Worm (Caenorhabditis elegans) whole organism, young adult: ENCODE data around the gene mog-2.

Source experiments
- B0035.1 ChIP-seq: sonication (generic microtip); optimal IDR thresholded peaks from 2 replicates; lab custom pipeline; 2016; ENCODE audit warnings: missing genetic modification characterization, mild to moderate bottlenecking, missing compliant biosample characterization, missing genotype, missing genetic modification reagents
- C06A6.2 ChIP-seq: fragments of 200-800 bp; sonication (Bioruptor generic); conservative IDR thresholded peaks from 2 replicates; pipeline ENCODE4 v1.3.6; 2022; ENCODE audit warnings: missing genetic modification characterization, missing compliant biosample characterization
- D2030.7 ChIP-seq: fragments of 200-800 bp; sonication (Bioruptor generic); IDR thresholded peaks from 2 replicates; pipeline ENCODE4 v1.3.6; 2022; ENCODE audit warnings: missing genetic modification reagents, missing genetic modification characterization, missing compliant biosample characterization
- F49E8.2 ChIP-seq: sonication (generic microtip); optimal IDR thresholded peaks from 3 replicates; lab custom pipeline; 2017; ENCODE audit warnings: missing genetic modification characterization, mild to moderate bottlenecking, missing compliant biosample characterization, antibody characterized with exemption, moderate library complexity; ENCODE audit not compliant: insufficient read depth
- Y53G8AR.9 ChIP-seq: fragments of 200-800 bp; sonication (Bioruptor generic); conservative IDR thresholded peaks from 2 replicates; pipeline ENCODE4 v1.3.6; 2022; ENCODE audit warnings: missing genetic modification reagents, missing genetic modification characterization, missing compliant biosample characterization
- akir-1 ChIP-seq: fragments of 200-800 bp; sonication (Bioruptor generic); optimal IDR thresholded peaks from 2 replicates; lab custom pipeline; 2018; ENCODE audit warnings: mild to moderate bottlenecking, missing genetic modification characterization, moderate library complexity, missing compliant biosample characterization
- aptf-2 ChIP-seq: fragments of 200-800 bp; sonication (Bioruptor generic); conservative IDR thresholded peaks from 2 replicates; pipeline ENCODE4 v1.3.6; 2022; ENCODE audit warnings: missing genetic modification reagents, missing genetic modification characterization, missing compliant biosample characterization
- atf-7 ChIP-seq: sonication (generic microtip); optimal IDR thresholded peaks from 2 replicates; lab custom pipeline; 2017; ENCODE audit warnings: mild to moderate bottlenecking, missing genetic modification characterization, missing compliant biosample characterization
- attf-6 ChIP-seq: fragments of 200-800 bp; sonication (Bioruptor generic); IDR thresholded peaks from 2 replicates; pipeline ENCODE4 v1.3.6; 2022; ENCODE audit warnings: missing genetic modification reagents, missing genetic modification characterization, missing compliant biosample characterization
- ccch-3 ChIP-seq: fragments of 200-800 bp; sonication (Bioruptor generic); optimal IDR thresholded peaks from 2 replicates; lab custom pipeline; 2018; ENCODE audit warnings: mild to moderate bottlenecking, missing genetic modification characterization, missing compliant biosample characterization
- ceh-100 ChIP-seq: fragments of 200-800 bp; sonication (Bioruptor generic); IDR thresholded peaks from 2 replicates; pipeline ENCODE4 v1.3.6; 2022; ENCODE audit warnings: missing genetic modification reagents, missing genetic modification characterization, missing compliant biosample characterization
- ceh-27 ChIP-seq: fragments of 200-800 bp; sonication (Bioruptor generic); optimal IDR thresholded peaks from 2 replicates; lab custom pipeline; 2018; ENCODE audit warnings: mild to moderate bottlenecking, missing genetic modification characterization, moderate library complexity, missing compliant biosample characterization
- ceh-79 ChIP-seq: sonication (generic microtip); optimal IDR thresholded peaks from 2 replicates; lab custom pipeline; 2017; ENCODE audit warnings: mild to moderate bottlenecking, missing genetic modification characterization, missing compliant biosample characterization
- ceh-91 ChIP-seq: fragments of 200-800 bp; sonication (Bioruptor generic); IDR thresholded peaks from 2 replicates; pipeline ENCODE4 v1.3.6; 2022; ENCODE audit warnings: missing genetic modification reagents, missing genetic modification characterization, missing compliant biosample characterization
- dpl-1 ChIP-seq: fragments of 150-350 bp; optimal IDR thresholded peaks from 2 replicates; lab custom pipeline; 2014; ENCODE audit warnings: missing biosample characterization, missing genetic modification reagents, missing genetic modification characterization
- egl-18 ChIP-seq: fragments of 200-800 bp; sonication (Bioruptor generic); IDR thresholded peaks from 2 replicates; pipeline ENCODE4 v1.3.6; 2022; ENCODE audit warnings: missing genetic modification reagents, missing genetic modification characterization, missing compliant biosample characterization
- egl-44 ChIP-seq: fragments of 200-800 bp; sonication (Bioruptor generic); IDR thresholded peaks from 2 replicates; pipeline ENCODE4 v1.3.6; 2022; ENCODE audit warnings: missing genetic modification reagents, missing genetic modification characterization, missing compliant biosample characterization
- egrh-3 ChIP-seq: fragments of 200-800 bp; sonication (Bioruptor generic); IDR thresholded peaks from 2 replicates; pipeline ENCODE4 v1.3.6; 2022; ENCODE audit warnings: missing genetic modification reagents, missing genetic modification characterization, missing compliant biosample characterization
- hlh-12 ChIP-seq: sonication (generic microtip); optimal IDR thresholded peaks from 2 replicates; lab custom pipeline; 2016; ENCODE audit warnings: missing genetic modification characterization, missing compliant biosample characterization
- hlh-26 ChIP-seq: fragments of 200-800 bp; sonication (Bioruptor generic); conservative IDR thresholded peaks from 2 replicates; pipeline ENCODE4 v1.3.6; 2022; ENCODE audit warnings: missing genetic modification reagents, missing genetic modification characterization, missing compliant biosample characterization
- hmg-1.2 ChIP-seq: fragments of 200-800 bp; sonication (Bioruptor generic); IDR thresholded peaks from 2 replicates; pipeline ENCODE4 v1.3.6; 2022; ENCODE audit warnings: missing genetic modification reagents, missing genetic modification characterization, missing compliant biosample characterization
- mel-28 ChIP-seq: sonication (generic microtip); optimal IDR thresholded peaks from 2 replicates; lab custom pipeline; 2016; ENCODE audit warnings: borderline replicate concordance, mild to moderate bottlenecking, missing genetic modification characterization, missing compliant biosample characterization
- mes-4 ChIP-seq: sonication (generic microtip); optimal IDR thresholded peaks from 2 replicates; lab custom pipeline; 2016; ENCODE audit warnings: missing genotype, missing genetic modification characterization, missing compliant biosample characterization
- nhr-27 ChIP-seq: fragments of 200-800 bp; sonication (Bioruptor generic); optimal IDR thresholded peaks from 2 replicates; lab custom pipeline; 2018; ENCODE audit warnings: mild to moderate bottlenecking, missing genetic modification characterization, moderate library complexity, missing compliant biosample characterization
- pbrm-1 ChIP-seq: fragments of 200-800 bp; sonication (Bioruptor generic); IDR thresholded peaks from 2 replicates; pipeline ENCODE4 v1.3.6; 2022; ENCODE audit warnings: missing genetic modification reagents, missing genetic modification characterization, missing compliant biosample characterization
- sea-2 ChIP-seq: fragments of 200-800 bp; sonication (Bioruptor generic); IDR thresholded peaks from 2 replicates; pipeline ENCODE4 v1.3.6; 2022; ENCODE audit warnings: missing genetic modification characterization, missing compliant biosample characterization
- snpc-1.1 ChIP-seq: sonication (generic microtip); optimal IDR thresholded peaks from 2 replicates; lab custom pipeline; 2017; ENCODE audit warnings: missing genetic modification characterization, mild to moderate bottlenecking, missing compliant biosample characterization, antibody characterized with exemption, moderate library complexity, missing genotype, missing genetic modification reagents; ENCODE audit not compliant: insufficient read depth
- snpc-1.3 ChIP-seq: sonication (generic microtip); optimal IDR thresholded peaks from 2 replicates; lab custom pipeline; 2017; ENCODE audit warnings: missing genetic modification characterization, mild to moderate bottlenecking, missing compliant biosample characterization, antibody characterized with exemption, moderate library complexity, missing genotype, missing genetic modification reagents; ENCODE audit not compliant: insufficient read depth
- ztf-18 ChIP-seq: sonication (generic microtip); optimal IDR thresholded peaks from 2 replicates; lab custom pipeline; 2016; ENCODE audit warnings: missing genotype, mild to moderate bottlenecking, missing genetic modification characterization, missing compliant biosample characterization
- ztf-22 ChIP-seq: fragments of 200-800 bp; sonication (Bioruptor generic); optimal IDR thresholded peaks from 2 replicates; lab custom pipeline; 2018; ENCODE audit warnings: mild to moderate bottlenecking, missing genetic modification characterization, moderate library complexity, missing compliant biosample characterization
- ztf-25 ChIP-seq: fragments of 200-800 bp; sonication (Bioruptor generic); IDR thresholded peaks from 2 replicates; pipeline ENCODE4 v1.3.6; 2022; ENCODE audit warnings: missing genetic modification reagents, missing genetic modification characterization, missing compliant biosample characterization
- ztf-28 ChIP-seq: fragments of 200-800 bp; sonication (Bioruptor generic); IDR thresholded peaks from 2 replicates; pipeline ENCODE4 v1.3.6; 2022; ENCODE audit warnings: missing genetic modification reagents, missing genetic modification characterization, missing compliant biosample characterization
- ztf-3 ChIP-seq: fragments of 200-800 bp; sonication (Bioruptor generic); optimal IDR thresholded peaks from 2 replicates; lab custom pipeline; 2018; ENCODE audit warnings: mild to moderate bottlenecking, missing genetic modification characterization, missing compliant biosample characterization

Gene mog-2

ce11 chrII:4350888-4351287 lies 26.7 kb downstream of the mog-2 start, which contains the start of gene H20J04.9:
Gene H20J04.9 (plus strand): TSS chrII:4351188.
- TF ChIP-seq pbrm-1 (GFP tag; lab: Robert Waterston, UW), result no peak
- TF ChIP-seq egrh-3, result no peak
- TF ChIP-seq aptf-2 (GFP tag; lab: Robert Waterston, UW), result no peak
- no peak for TF ChIP-seq attf-6 (GFP tag; lab: Robert Waterston, UW)
- no peak for TF ChIP-seq mes-4 (tag; lab: Kevin White, UChicago)
- no peak for TF ChIP-seq akir-1 (GFP tag; lab: Kevin White, UChicago)
- TF ChIP-seq ztf-3, result no peak
- TF ChIP-seq atf-7, result no peak
- no peak for TF ChIP-seq mel-28 (tag; lab: Kevin White, UChicago)
- TF ChIP-seq dpl-1 (GFP tag; lab: Kevin White, UChicago), result no peak
- no peak for TF ChIP-seq hlh-26
- TF ChIP-seq ztf-25, result no peak

- no peak for TF ChIP-seq ceh-27 (GFP tag; lab: Kevin White, UChicago)
- TF ChIP-seq egl-18, result no peak
- no peak for TF ChIP-seq ccch-3 (GFP tag; lab: Kevin White, UChicago)
- TF ChIP-seq F49E8.2 (tag; lab: Kevin White, UChicago), result no peak
- TF ChIP-seq C06A6.2 (GFP tag; lab: Robert Waterston, UW), result no peak
Measured at ce11 chrII:4355217-4355616, 31.1 kb downstream of the mog-2 start, which contains the start of the genes H20J04.7 and H20J04.1. Gene H20J04.7 (minus strand): TSS chrII:4355317. Gene H20J04.1 (plus strand): TSS chrII:4355613.

ce11 chrII:4358765-4359164 lies 34.6 kb downstream of the mog-2 start, which contains the start of gene lat-2:
Gene lat-2 (plus strand): TSS chrII:4359065.
- no peak for TF ChIP-seq Y53G8AR.9 (GFP tag; lab: Robert Waterston, UW)
- no peak for TF ChIP-seq ztf-28
- no peak for TF ChIP-seq ceh-100 (GFP tag; lab: Robert Waterston, UW)
- no peak for TF ChIP-seq ztf-18 (tag; lab: Kevin White, UChicago)
- TF ChIP-seq ceh-91, result no peak
- TF ChIP-seq mes-4 (tag; lab: Kevin White, UChicago), result no peak
- TF ChIP-seq sea-2 (GFP tag; lab: Robert Waterston, UW), result no peak
- no peak for TF ChIP-seq snpc-1.1
- no peak for TF ChIP-seq ztf-22 (GFP tag; lab: Kevin White, UChicago)

ce11 chrII:4359219-4359618 lies 35.1 kb downstream of the mog-2 start:
- no peak for TF ChIP-seq ceh-79 (tag; lab: Kevin White, UChicago)

ce11 chrII:4362088-4362487 lies 37.9 kb downstream of the mog-2 start:
- TF ChIP-seq egl-44 (no peak), aptf-2 (GFP tag; lab: Robert Waterston, UW) (no peak), hmg-1.2 (GFP tag; lab: Robert Waterston, UW) (peak; percentile 72), hlh-12 (tag; lab: Kevin White, UChicago) (no peak), snpc-1.3 (tag; lab: Kevin White, UChicago) (no peak)

- TF ChIP-seq B0035.1 (tag; lab: Kevin White, UChicago), result no peak
- TF ChIP-seq D2030.7 (GFP tag; lab: Robert Waterston, UW), result no peak
- no peak for TF ChIP-seq nhr-27
Measured at ce11 chrII:4367923-4368322, 43.8 kb downstream of the mog-2 start, which contains the start of gene try-9. Gene try-9 (plus strand): TSS chrII:4368223.
